Worm (Caenorhabditis elegans): Measurements from ENCODE around the gene fbxa-151.
"Not testable (repeated sequence)": the region's sequence is repeated elsewhere in the genome, so short reads cannot be mapped to it uniquely, and the experiment has no call there.

The fbxa-151 gene

ce11 chrIII:1271378-1271926 is 4.8 kb upstream of the fbxa-151 start, which contains the start of gene fbxa-31:
Gene fbxa-31 (minus strand): TSS chrIII:1271428.
- TF ChIP-seq K02D7.2 (tag; optimal IDR thresholded peaks at IDR 0.05) (no peak), lim-6 (tag; optimal IDR thresholded peaks at IDR 0.05) (no peak), npax-4 (tag; optimal IDR thresholded peaks at IDR 0.05) (no peak), nhr-11 (tag; optimal IDR thresholded peaks at IDR 0.05) (no peak), pha-4 (tag; optimal IDR thresholded peaks at IDR 0.05) (no peak), pros-1 (tag; optimal IDR thresholded peaks at IDR 0.05) (no peak), pqm-1 (tag; optimal IDR thresholded peaks at IDR 0.05) (no peak), odd-2 (tag; optimal IDR thresholded peaks at IDR 0.05) (no peak), sdc-2 (tag; optimal IDR thresholded peaks at IDR 0.05) (no peak), ttx-3 (tag; optimal IDR thresholded peaks at IDR 0.05) (no peak), K09A11.1 (tag; optimal IDR thresholded peaks at IDR 0.05; ENCODE audit: insufficient read depth) (no peak), ceh-2 (tag; optimal IDR thresholded peaks at IDR 0.05) (no peak), unc-3 (GFP tag; conservative IDR thresholded peaks at IDR 0.05) (no peak), unc-3 (tag; optimal IDR thresholded peaks at IDR 0.05) (no peak)

ce11 chrIII:1269156-1269555 is 2.5 kb upstream of the fbxa-151 start, which contains the start of gene fbxa-32:
Gene fbxa-32 (minus strand): TSS chrIII:1269256.
- TF ChIP-seq ceh-22 (tag; optimal IDR thresholded peaks at IDR 0.05) (no peak), elt-4 (tag; optimal IDR thresholded peaks at IDR 0.05) (no peak), lin-11 (tag; optimal IDR thresholded peaks at IDR 0.05) (no peak), dve-1 (tag; optimal IDR thresholded peaks at IDR 0.05) (no peak), ceh-6 (GFP tag; optimal IDR thresholded peaks at IDR 0.05) (no peak), ahr-1 (tag; optimal IDR thresholded peaks at IDR 0.05) (no peak), elt-2 (tag; optimal IDR thresholded peaks at IDR 0.05) (no peak), pros-1 (tag; optimal IDR thresholded peaks at IDR 0.05) (no peak), syd-9 (tag; optimal IDR thresholded peaks at IDR 0.05) (no peak), K09A11.1 (tag; optimal IDR thresholded peaks at IDR 0.05; ENCODE audit: insufficient read depth) (no peak), fkh-6 (tag; optimal IDR thresholded peaks at IDR 0.05) (no peak), fax-1 (tag; optimal IDR thresholded peaks at IDR 0.05) (no peak), T23F11.4 (GFP tag; optimal IDR thresholded peaks at IDR 0.05) (no peak)

DNA sequence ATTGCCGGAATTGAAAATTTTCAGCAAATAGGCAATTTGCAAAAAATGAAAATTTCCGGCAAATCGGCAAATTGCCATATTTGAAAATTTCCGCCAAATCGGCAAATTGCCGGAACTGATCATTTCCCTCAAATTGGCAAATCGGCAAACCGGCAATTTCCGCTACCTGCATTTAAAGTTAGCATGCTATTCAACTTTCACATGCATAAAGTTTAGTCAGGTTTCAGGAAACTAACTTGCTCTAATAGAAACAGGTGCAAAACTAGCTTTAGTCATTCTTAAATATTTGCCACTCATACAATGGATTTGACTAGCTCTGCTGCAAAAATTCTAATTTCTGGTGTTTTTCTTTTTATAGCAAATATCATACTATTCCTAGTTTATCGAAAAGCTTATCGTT is 3.0 kb downstream of the fbxa-151 start, which contains the start of gene srz-9:
srz-9 (plus strand) TSS at position 301 of the 400 bp plus-strand sequence.
- not testable (repeated sequence) for TF ChIP-seq nhr-232, pha-2, hlh-15 (tag; optimal IDR thresholded peaks at IDR 0.05)

DNA sequence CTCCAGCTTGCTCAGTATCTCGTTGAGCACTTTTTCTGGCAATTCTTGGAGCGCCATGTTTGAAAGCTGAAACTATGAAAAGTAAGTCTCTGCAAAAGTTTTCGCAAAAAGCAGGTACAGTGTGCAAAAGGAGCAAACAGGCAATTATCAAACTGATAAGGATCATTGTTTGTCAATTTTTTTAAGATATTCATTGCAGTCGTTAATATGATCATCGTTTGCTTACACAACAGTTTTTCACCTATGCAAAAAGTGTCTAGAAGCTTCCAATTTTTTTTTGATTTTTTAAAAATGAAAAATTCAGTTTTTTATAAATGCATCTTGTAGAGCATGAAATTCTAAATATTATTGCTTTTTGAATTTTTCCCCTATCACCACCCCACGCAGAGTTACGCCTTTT is 8.3 kb downstream of the fbxa-151 start, which contains the start of gene fbxa-78:
fbxa-78 (minus strand) TSS at position 101 of the 400 bp plus-strand sequence.
- TF ChIP-seq elt-4 (tag; optimal IDR thresholded peaks at IDR 0.05); unc-3 (GFP tag; conservative IDR thresholded peaks at IDR 0.05); unc-3 (tag; optimal IDR thresholded peaks at IDR 0.05); elt-2 (tag; optimal IDR thresholded peaks at IDR 0.05): not testable (repeated sequence)

- not testable (repeated sequence) for TF ChIP-seq elt-2 (tag; optimal IDR thresholded peaks at IDR 0.05); fkh-10 (GFP tag; optimal IDR thresholded peaks at IDR 0.05); lin-11 (tag; optimal IDR thresholded peaks at IDR 0.05)
Observed at ce11 chrIII:1256519-1256918, 10.2 kb downstream of the fbxa-151 start, which contains the start of gene fbxa-208. Gene fbxa-208 (plus strand): TSS chrIII:1256819.

ce11 chrIII:1252412-1253207 is 14.1 kb downstream of the fbxa-151 start:
- peak; percentile 69; the same call in 1 of the 2 replicates for TF ChIP-seq ceh-45 (GFP tag; IDR thresholded peaks at IDR 0.05)
